Worm (Caenorhabditis elegans) whole organism, L1 larva: ENCODE data around the gene nhr-261.

Experiments used
- C16A3.4 ChIP-seq: fragments of 150-350 bp; optimal IDR thresholded peaks from 2 replicates; lab custom pipeline; 2014; ENCODE audit warnings: missing biosample characterization, missing genetic modification characterization
- Y116A8C.19 ChIP-seq: sonication (generic microtip); optimal IDR thresholded peaks from 2 replicates; lab custom pipeline; 2016; ENCODE audit warnings: missing compliant biosample characterization, missing genetic modification characterization, borderline replicate concordance
- aha-1 ChIP-seq: fragments of 150-350 bp; optimal IDR thresholded peaks from 2 replicates; lab custom pipeline; 2014; ENCODE audit warnings: missing biosample characterization, missing genetic modification characterization
- alr-1 ChIP-seq: fragments of 200-800 bp; sonication (Bioruptor generic); optimal IDR thresholded peaks from 2 replicates; lab custom pipeline; 2018; ENCODE audit warnings: borderline replicate concordance, mild to moderate bottlenecking, missing genetic modification characterization, missing compliant biosample characterization
- ama-1 ChIP-seq: fragments of 150-350 bp; optimal IDR thresholded peaks from 2 replicates; lab custom pipeline; 2014
- ceh-90 ChIP-seq: sonication (generic microtip); optimal IDR thresholded peaks from 2 replicates; lab custom pipeline; 2016; ENCODE audit warnings: missing genetic modification characterization, missing compliant biosample characterization
- dpl-1 ChIP-seq, 3 experiments: fragments of 150-350 bp in 2 of 3; sonication (generic microtip) in 1 of 3; optimal IDR thresholded peaks; 2 replicates each; lab custom pipeline; 2014 to 2017; ENCODE audit warnings: missing biosample characterization in 3 of 3, missing genetic modification characterization in 3 of 3, missing genetic modification reagents in 3 of 3
- efl-1 ChIP-seq, 4 experiments: fragments of 150-350 bp; optimal IDR thresholded peaks in 3 of 4; peaks in 1 of 4; 1 replicate in 1 of 4; 2 replicates in 3 of 4; lab custom pipeline; 2014; ENCODE audit warnings: missing biosample characterization in 2 of 4, missing genetic modification characterization in 2 of 4, missing genetic modification reagents in 2 of 4
- efl-3 ChIP-seq: fragments of 200-800 bp; sonication (Bioruptor generic); optimal IDR thresholded peaks from 2 replicates; lab custom pipeline; 2018; ENCODE audit warnings: mild to moderate bottlenecking, missing genetic modification characterization, missing compliant biosample characterization
- egl-13 ChIP-seq: sonication (generic microtip); optimal IDR thresholded peaks from 2 replicates; lab custom pipeline; 2016; ENCODE audit warnings: missing genotype, missing genetic modification reagents, missing genetic modification characterization, missing compliant biosample characterization
- ets-5 ChIP-seq: fragments of 200-800 bp; sonication (Bioruptor generic); IDR thresholded peaks from 2 replicates; pipeline ENCODE4 v1.3.6; 2022; ENCODE audit warnings: missing genetic modification characterization, missing compliant biosample characterization
- fkh-10 ChIP-seq: sonication (generic microtip); optimal IDR thresholded peaks from 2 replicates; lab custom pipeline; 2017; ENCODE audit warnings: missing biosample characterization, missing genetic modification reagents, missing genetic modification characterization
- fkh-4 ChIP-seq: sonication (generic microtip); optimal IDR thresholded peaks from 2 replicates; lab custom pipeline; 2016; ENCODE audit warnings: missing compliant biosample characterization, missing genetic modification characterization, borderline replicate concordance
- fkh-8 ChIP-seq: sonication (generic microtip); optimal IDR thresholded peaks from 2 replicates; lab custom pipeline; 2016; ENCODE audit warnings: mild to moderate bottlenecking, missing genetic modification characterization, missing compliant biosample characterization
- hlh-4 ChIP-seq: sonication (generic microtip); optimal IDR thresholded peaks from 2 replicates; lab custom pipeline; 2016; ENCODE audit warnings: mild to moderate bottlenecking, missing genetic modification characterization, missing compliant biosample characterization
- hpl-2 ChIP-seq: fragments of 150-350 bp; optimal IDR thresholded peaks from 2 replicates; lab custom pipeline; 2014; ENCODE audit warnings: missing biosample characterization, missing genetic modification reagents, missing genetic modification characterization
- lin-15B ChIP-seq: fragments of 150-350 bp; sonication (generic microtip); optimal IDR thresholded peaks from 3 replicates; lab custom pipeline; 2014; ENCODE audit warnings: missing biosample characterization, missing genetic modification characterization
- lin-35 ChIP-seq, 2 experiments: fragments of 150-350 bp; optimal IDR thresholded peaks; 2 replicates each; lab custom pipeline; 2014; ENCODE audit warnings: missing biosample characterization in 2 of 2, missing genetic modification characterization in 2 of 2, missing genetic modification reagents in 2 of 2
- lsy-2 ChIP-seq, 2 experiments: fragments of 150-350 bp; optimal IDR thresholded peaks; 2 replicates each; lab custom pipeline; 2014; ENCODE audit warnings: missing biosample characterization in 2 of 2, missing genetic modification characterization in 2 of 2
- nhr-19 ChIP-seq: fragments of 200-800 bp; sonication (Bioruptor generic); conservative IDR thresholded peaks from 2 replicates; pipeline ENCODE4 v1.3.6; 2022; ENCODE audit warnings: missing genetic modification characterization, missing compliant biosample characterization
- nhr-28 ChIP-seq: fragments of 150-350 bp; optimal IDR thresholded peaks from 2 replicates; lab custom pipeline; 2014; ENCODE audit warnings: missing biosample characterization, missing genetic modification characterization
- nhr-47 ChIP-seq: sonication (generic microtip); optimal IDR thresholded peaks from 2 replicates; lab custom pipeline; 2016; ENCODE audit warnings: mild to moderate bottlenecking, missing genetic modification characterization, moderate library complexity, missing compliant biosample characterization
- nhr-71 ChIP-seq: sonication (generic microtip); optimal IDR thresholded peaks from 2 replicates; lab custom pipeline; 2016; ENCODE audit warnings: mild to moderate bottlenecking, missing genetic modification characterization, moderate library complexity, missing compliant biosample characterization
- nhr-90 ChIP-seq: sonication (generic microtip); optimal IDR thresholded peaks from 2 replicates; lab custom pipeline; 2016; ENCODE audit warnings: mild to moderate bottlenecking, missing genetic modification characterization, missing compliant biosample characterization; ENCODE audit not compliant: poor library complexity
- pax-3 ChIP-seq: fragments of 200-800 bp; sonication (Bioruptor generic); optimal IDR thresholded peaks from 2 replicates; lab custom pipeline; 2018; ENCODE audit warnings: mild to moderate bottlenecking, missing genetic modification characterization, moderate library complexity, missing compliant biosample characterization
- snu-23 ChIP-seq: sonication (generic microtip); optimal IDR thresholded peaks from 2 replicates; lab custom pipeline; 2016; ENCODE audit warnings: missing genetic modification characterization, missing compliant biosample characterization
- sox-4 ChIP-seq: sonication (generic microtip); optimal IDR thresholded peaks from 2 replicates; lab custom pipeline; 2016; ENCODE audit warnings: missing genetic modification characterization, missing compliant biosample characterization
- sptf-1 ChIP-seq: fragments of 150-350 bp; optimal IDR thresholded peaks from 2 replicates; lab custom pipeline; 2014; ENCODE audit warnings: missing biosample characterization, missing genetic modification characterization
- tbx-2 ChIP-seq: sonication (generic microtip); optimal IDR thresholded peaks from 2 replicates; lab custom pipeline; 2016; ENCODE audit warnings: missing genetic modification characterization, missing compliant biosample characterization
- tlp-1 ChIP-seq: fragments of 150-350 bp; optimal IDR thresholded peaks from 2 replicates; lab custom pipeline; 2014; ENCODE audit warnings: missing biosample characterization, missing genetic modification characterization
- unc-130 ChIP-seq: fragments of 150-350 bp; optimal IDR thresholded peaks from 2 replicates; lab custom pipeline; 2017; ENCODE audit warnings: missing biosample characterization, missing genetic modification characterization, inconsistent platforms
- unc-86 ChIP-seq: sonication (generic microtip); optimal IDR thresholded peaks from 2 replicates; lab custom pipeline; 2016; ENCODE audit warnings: missing genetic modification characterization, missing compliant biosample characterization
- unc-98 ChIP-seq: fragments of 200-800 bp; sonication (Bioruptor generic); IDR thresholded peaks from 2 replicates; pipeline ENCODE4 v1.3.6; 2022; ENCODE audit warnings: missing genetic modification characterization, missing compliant biosample characterization
- vab-15 ChIP-seq: sonication (generic microtip); optimal IDR thresholded peaks from 2 replicates; lab custom pipeline; 2017; ENCODE audit warnings: missing genotype, mild to moderate bottlenecking, missing genetic modification characterization, missing compliant biosample characterization
- zip-4 ChIP-seq: fragments of 200-800 bp; sonication (Bioruptor generic); optimal IDR thresholded peaks from 2 replicates; lab custom pipeline; 2018; ENCODE audit warnings: mild to moderate bottlenecking, missing genetic modification characterization, moderate library complexity, missing compliant biosample characterization
- ztf-4 ChIP-seq: fragments of 150-350 bp; optimal IDR thresholded peaks from 2 replicates; lab custom pipeline; 2014; ENCODE audit warnings: missing biosample characterization, missing genetic modification characterization

Gene nhr-261

DNA sequence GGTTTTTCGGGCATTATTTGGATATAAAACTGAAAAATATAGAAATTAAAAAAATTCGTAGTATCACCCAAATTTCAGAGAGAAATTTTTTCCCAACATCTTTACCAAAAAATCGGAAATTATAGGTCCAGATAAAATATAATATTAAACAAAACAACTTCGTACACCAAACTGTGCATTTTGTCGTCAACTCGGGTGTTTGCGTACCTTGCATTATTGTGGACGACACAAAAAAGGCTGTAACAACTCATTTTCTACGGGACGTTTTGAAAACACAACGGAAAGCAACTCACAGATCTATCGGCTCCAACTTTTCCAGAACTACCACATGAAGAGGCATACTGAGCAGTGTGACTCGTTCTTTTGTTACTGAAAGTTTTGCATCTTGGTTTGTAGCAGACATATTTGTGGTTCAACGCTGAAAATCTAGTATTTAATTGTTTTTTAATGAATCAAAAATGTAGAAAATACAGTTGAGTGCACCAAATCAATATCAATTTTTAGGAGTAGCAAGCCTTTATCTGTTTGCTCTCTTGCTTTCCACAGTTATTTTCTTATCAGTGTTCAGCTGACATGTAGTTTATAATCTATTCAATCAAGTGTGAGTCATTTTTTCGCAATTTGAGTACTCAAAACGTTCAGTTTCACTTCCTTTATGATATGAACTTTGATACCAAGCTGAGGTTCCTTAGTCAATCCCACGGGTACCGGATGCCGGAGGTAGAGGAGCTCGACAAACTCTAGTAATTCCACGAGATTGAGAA is 48.9 kb downstream of the nhr-261 start (continued):
- TF ChIP-seq hpl-2: no peak
- TF ChIP-seq ztf-4 (tag; lab: Kevin White, UChicago): no peak
- no peak for TF ChIP-seq zip-4
- TF ChIP-seq alr-1 (tag; lab: Kevin White, UChicago): no peak
- TF ChIP-seq nhr-19 (GFP tag; lab: Robert Waterston, UW): no peak
- TF ChIP-seq unc-86 (tag; lab: Kevin White, UChicago): no peak
- no peak for TF ChIP-seq ceh-90 (tag; lab: Kevin White, UChicago)
- TF ChIP-seq tbx-2 (tag; lab: Kevin White, UChicago): no peak
- TF ChIP-seq sox-4 (tag; lab: Kevin White, UChicago): no peak
- TF ChIP-seq tlp-1: no peak
- no peak for TF ChIP-seq lin-15B (tag; lab: Kevin White, UChicago)
- TF ChIP-seq aha-1 (tag; lab: Kevin White, UChicago): no peak
- TF ChIP-seq hlh-4 (tag; lab: Kevin White, UChicago): no peak
- no peak for TF ChIP-seq pax-3 (tag; lab: Kevin White, UChicago)
- TF ChIP-seq nhr-47 (tag; lab: Kevin White, UChicago): peak; percentile 31
- peak; percentile 14 for TF ChIP-seq nhr-71 (tag; lab: Kevin White, UChicago)
- no peak for TF ChIP-seq fkh-10 (GFP tag; lab: Kevin White, UChicago)
- no peak for TF ChIP-seq vab-15 (tag; lab: Kevin White, UChicago)
- TF ChIP-seq ama-1 (lab: Kevin White, UChicago): no peak
- no peak for TF ChIP-seq egl-13 (tag; lab: Kevin White, UChicago)
- no peak for TF ChIP-seq nhr-28 (tag; lab: Kevin White, UChicago)
- no peak for TF ChIP-seq sptf-1
- peak in 1 of 2 experiments; percentile 15 for TF ChIP-seq lin-35 (GFP tag; optimal IDR thresholded peaks at IDR 0.05; lab: Kevin White, UChicago)
- no peak for TF ChIP-seq fkh-4
- TF ChIP-seq fkh-8: no peak
- no peak for TF ChIP-seq ets-5
- TF ChIP-seq C16A3.4: no peak
- TF ChIP-seq efl-1 (optimal IDR thresholded peaks at IDR 0.05; lab: Kevin White, UChicago): peak; percentile 34 to 55
- peak; percentile 39 to 68 for TF ChIP-seq efl-1 (GFP tag; optimal IDR thresholded peaks at IDR 0.05 in 1 of 2; lab: Kevin White, UChicago)
- TF ChIP-seq lsy-2 (tag; optimal IDR thresholded peaks at IDR 0.05; lab: Kevin White, UChicago): peak; percentile 26
- TF ChIP-seq nhr-90 (tag; lab: Kevin White, UChicago): peak; percentile 15
- TF ChIP-seq Y116A8C.19 (tag; lab: Kevin White, UChicago): no peak
- TF ChIP-seq snu-23: peak; percentile 11
- no peak for TF ChIP-seq efl-3
- TF ChIP-seq unc-130 (tag; lab: Kevin White, UChicago): no peak
- TF ChIP-seq unc-98: no peak
- TF ChIP-seq dpl-1 (GFP tag; optimal IDR thresholded peaks at IDR 0.05; lab: Kevin White, UChicago): peak in 2 of 3 experiments; percentile 21 to 53
